Worm (Caenorhabditis elegans): ENCODE measurements around the gene srh-298.
A peak's percentile ranks its signal among the peaks of the same experiment; 100 is the strongest.

The srh-298 gene

ce11 chrV:17845370-17845967 is 26.8 kb downstream of the srh-298 start (continued):
- TF ChIP-seq cebp-1 (GFP tag; IDR thresholded peaks at IDR 0.05) (no peak), cebp-1 (tag; optimal IDR thresholded peaks at IDR 0.05) (no peak), pbrm-1 (GFP tag; IDR thresholded peaks at IDR 0.05) (0 out of 2 replicates have a peak, but pooled peaks have one; percentile 39), F22D6.2 (tag; optimal IDR thresholded peaks at IDR 0.05) (no peak), F23B12.7 (tag; optimal IDR thresholded peaks at IDR 0.05; ENCODE audit: insufficient read depth) (no peak), tlf-1 (GFP tag; optimal IDR thresholded peaks at IDR 0.05) (no peak), lsy-27 (tag; optimal IDR thresholded peaks at IDR 0.05; ENCODE audit: borderline replicate concordance, insufficient read depth) (no peak), D2030.7 (GFP tag; IDR thresholded peaks at IDR 0.05) (peak; percentile 53; the same call in 1 of the 2 replicates), somi-1 (GFP tag; optimal IDR thresholded peaks at IDR 0.05) (no peak), F10E7.11 (tag; optimal IDR thresholded peaks at IDR 0.05) (no peak)

DNA sequence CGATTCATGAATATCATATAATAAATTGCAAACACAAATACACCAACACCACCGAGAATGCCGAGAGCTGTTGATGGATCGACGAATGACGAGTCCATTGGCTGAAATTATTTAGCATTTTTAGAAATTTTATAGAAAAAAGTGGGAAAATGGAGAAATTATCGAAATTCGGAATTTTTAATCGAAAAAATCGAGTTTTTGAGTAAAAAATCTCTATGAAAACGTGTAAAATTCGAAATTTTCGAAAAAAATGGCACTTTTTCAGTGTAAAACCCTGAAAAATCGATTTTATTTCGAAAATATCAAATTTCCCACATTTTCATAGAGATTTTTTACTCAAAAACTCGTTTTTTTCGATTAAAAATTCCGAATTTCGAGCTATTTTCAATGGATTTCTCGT is 37.2 kb downstream of the srh-298 start, which contains the start of gene tcc-1:
Gene tcc-1, minus strand, starts transcription at position 101 of the 400 bp plus-strand sequence.
- TF ChIP-seq nhr-90 (tag; optimal IDR thresholded peaks at IDR 0.05) (no peak), ztf-3 (GFP tag; optimal IDR thresholded peaks at IDR 0.05) (no peak), ccch-3 (GFP tag; optimal IDR thresholded peaks at IDR 0.05) (no peak), chd-7 (tag; optimal IDR thresholded peaks at IDR 0.05) (no peak), F57A8.1 (GFP tag; optimal IDR thresholded peaks at IDR 0.05) (no peak), K11D2.4 (GFP tag; IDR thresholded peaks at IDR 0.05) (no peak), ceh-79 (tag; optimal IDR thresholded peaks at IDR 0.05) (no peak), F57C9.4 (tag; optimal IDR thresholded peaks at IDR 0.05) (no peak), ceh-91 (GFP tag; IDR thresholded peaks at IDR 0.05) (no peak), nhr-80 (tag; optimal IDR thresholded peaks at IDR 0.05) (no peak), tlf-1 (GFP tag; optimal IDR thresholded peaks at IDR 0.05) (no peak), attf-6 (GFP tag; IDR thresholded peaks at IDR 0.05) (no peak), madf-3 (GFP tag; IDR thresholded peaks at IDR 0.05) (no peak), dox-1 (GFP tag; IDR thresholded peaks at IDR 0.05) (no peak), madf-6 (GFP tag; IDR thresholded peaks at IDR 0.05) (no peak), let-607 (tag; optimal IDR thresholded peaks at IDR 0.05) (no peak)

ce11 chrV:17857901-17858300 is 39.2 kb downstream of the srh-298 start:
- no peak for TF ChIP-seq nhr-90 (tag; optimal IDR thresholded peaks at IDR 0.05)
- peak; percentile 70 for TF ChIP-seq madf-10 (tag; optimal IDR thresholded peaks at IDR 0.05)
- TF ChIP-seq C06A6.2 (GFP tag; conservative IDR thresholded peaks at IDR 0.05): no peak; the same call in 1 of the 2 replicates
- no peak for TF ChIP-seq F33H1.4 (GFP tag; IDR thresholded peaks at IDR 0.05)
- no peak for TF ChIP-seq die-1 (tag; optimal IDR thresholded peaks at IDR 0.05)
- TF ChIP-seq tbx-9 (tag; optimal IDR thresholded peaks at IDR 0.05; ENCODE audit: borderline replicate concordance): no peak
- TF ChIP-seq pbrm-1 (GFP tag; IDR thresholded peaks at IDR 0.05): peak; percentile 78
- TF ChIP-seq bed-2 (GFP tag; IDR thresholded peaks at IDR 0.05): no peak
- no peak for TF ChIP-seq tlf-1 (GFP tag; optimal IDR thresholded peaks at IDR 0.05)
- peak; percentile 53 for TF ChIP-seq mel-28 (tag; optimal IDR thresholded peaks at IDR 0.05; ENCODE audit: borderline replicate concordance)
- TF ChIP-seq Y53F4B.3 (GFP tag; IDR thresholded peaks at IDR 0.05): no peak
- TF ChIP-seq mcd-1 (GFP tag; IDR thresholded peaks at IDR 0.05): peak; percentile 86
- peak; percentile 14 for TF ChIP-seq F52B5.7 (tag; optimal IDR thresholded peaks at IDR 0.05)
- no peak for TF ChIP-seq dpl-1 (GFP tag; optimal IDR thresholded peaks at IDR 0.05)
- no peak for TF ChIP-seq mxl-1 (tag; optimal IDR thresholded peaks at IDR 0.05)
- TF ChIP-seq ZK185.1 (tag; optimal IDR thresholded peaks at IDR 0.05; ENCODE audit: poor library complexity, severe bottlenecking): no peak
- peak; percentile 60; the same call in 1 of the 2 replicates for TF ChIP-seq Y53G8AR.9 (GFP tag; conservative IDR thresholded peaks at IDR 0.05)
- TF ChIP-seq F55B11.4 (tag; optimal IDR thresholded peaks at IDR 0.05; ENCODE audit: borderline replicate concordance, insufficient read depth): no peak
- TF ChIP-seq aptf-2 (GFP tag; conservative IDR thresholded peaks at IDR 0.05): no peak
- peak; percentile 23 for TF ChIP-seq snpc-4 (GFP tag; optimal IDR thresholded peaks at IDR 0.05)
- peak in 2 of 4 experiments; percentile 77 to 82 for TF ChIP-seq snpc-4 (tag; optimal IDR thresholded peaks at IDR 0.05)
- TF ChIP-seq F57A8.1 (GFP tag; optimal IDR thresholded peaks at IDR 0.05): no peak
- TF ChIP-seq F10E7.11 (tag; optimal IDR thresholded peaks at IDR 0.05): no peak
- TF ChIP-seq egl-18 (GFP tag; IDR thresholded peaks at IDR 0.05): no peak
- TF ChIP-seq dpff-1 (tag; optimal IDR thresholded peaks at IDR 0.05): no peak
- TF ChIP-seq let-607 (tag; optimal IDR thresholded peaks at IDR 0.05): peak; percentile 96 to 97
